Worm (Caenorhabditis elegans) whole organism, L1 larva: Measurements from ENCODE around the gene kreg-1.

Source experiments
- jun-1 ChIP-seq: fragments of 150-350 bp; optimal IDR thresholded peaks from 2 replicates; lab custom pipeline; 2014; ENCODE audit warnings: missing biosample characterization, missing genetic modification reagents, missing genetic modification characterization
- lir-3 ChIP-seq: sonication (generic microtip); optimal IDR thresholded peaks from 2 replicates; lab custom pipeline; 2016; ENCODE audit warnings: mild to moderate bottlenecking, missing genetic modification characterization, moderate library complexity, missing compliant biosample characterization; ENCODE audit not compliant: poor library complexity
- nhr-28 ChIP-seq: fragments of 150-350 bp; optimal IDR thresholded peaks from 2 replicates; lab custom pipeline; 2014; ENCODE audit warnings: missing biosample characterization, missing genetic modification characterization
- nhr-84 ChIP-seq: sonication (generic microtip); optimal IDR thresholded peaks from 2 replicates; lab custom pipeline; 2017; ENCODE audit warnings: missing biosample characterization, missing genetic modification characterization
- pag-3 ChIP-seq: sonication (generic microtip); optimal IDR thresholded peaks from 2 replicates; lab custom pipeline; 2017; ENCODE audit warnings: missing genetic modification characterization, mild to moderate bottlenecking, missing compliant biosample characterization, antibody characterized with exemption, borderline replicate concordance; ENCODE audit not compliant: insufficient read depth
- pqm-1 ChIP-seq: sonication (generic microtip); optimal IDR thresholded peaks from 3 replicates; lab custom pipeline; 2017; ENCODE audit warnings: missing biosample characterization, missing genetic modification characterization
- ztf-4 ChIP-seq: fragments of 150-350 bp; optimal IDR thresholded peaks from 2 replicates; lab custom pipeline; 2014; ENCODE audit warnings: missing biosample characterization, missing genetic modification characterization

DNA sequence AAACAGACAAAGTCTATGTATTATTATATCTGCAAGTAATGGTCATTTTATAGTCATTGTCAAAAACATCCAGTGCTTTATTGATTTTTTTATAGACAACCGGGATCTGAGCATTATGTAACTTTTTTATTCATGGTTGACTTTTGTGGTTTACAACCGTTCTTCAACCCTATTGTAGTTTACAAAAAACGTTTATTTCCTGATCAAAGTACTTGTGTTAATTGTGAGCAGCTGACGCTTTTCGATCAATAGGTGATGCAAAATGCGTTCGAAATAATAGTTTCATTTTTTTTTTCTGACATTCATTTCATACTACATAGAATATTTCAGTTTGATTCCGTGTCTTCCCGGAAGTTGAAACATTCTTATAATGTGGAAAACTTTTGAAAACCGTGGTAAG, 36.8 kb upstream of the kreg-1 start, which contains the start of the genes K09E2.2 and K09E2.3:
- TF ChIP-seq pqm-1 (tag; lab: Kevin White, UChicago), result no peak
- no peak for TF ChIP-seq ztf-4
- no peak for TF ChIP-seq jun-1
- TF ChIP-seq nhr-28 (tag; lab: Kevin White, UChicago), result no peak
- no peak for TF ChIP-seq nhr-84
- TF ChIP-seq pag-3 (tag; lab: Kevin White, UChicago), result no peak
- TF ChIP-seq lir-3, result no peak
